Fruit fly (Drosophila melanogaster): Measurements from ENCODE around the gene MBD-R2.

The MBD-R2 gene

DNA sequence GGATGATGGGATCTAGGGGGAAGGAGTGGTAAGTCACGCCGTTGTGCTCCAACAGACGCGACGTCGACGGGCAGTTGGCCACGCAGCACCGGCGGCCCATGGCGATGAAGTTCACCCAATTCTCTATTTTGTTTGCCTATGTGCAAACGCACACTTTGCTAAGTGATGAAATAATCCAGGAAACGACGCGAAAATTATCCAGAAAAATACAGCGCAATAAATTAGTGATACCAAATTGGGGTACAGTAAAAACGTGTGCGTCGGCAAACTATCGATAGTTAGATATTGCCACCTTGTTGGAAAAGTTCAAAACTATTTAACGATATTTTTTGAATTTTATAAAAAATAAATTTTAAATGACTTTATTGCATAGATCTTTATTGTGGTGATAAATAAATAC is at the start of gene MBD-R2:
Gene MBD-R2 (minus strand): TSS at position 222 of the 400 bp plus-strand sequence.
- peak; percentile 8 for TF ChIP-seq esn (GFP tag; optimal IDR thresholded peaks at IDR 0.05)
- no peak for TF ChIP-seq CG3919 (GFP tag; optimal IDR thresholded peaks at IDR 0.05)
- no peak for TF ChIP-seq Sox102F (GFP tag; optimal IDR thresholded peaks at IDR 0.05)

DNA sequence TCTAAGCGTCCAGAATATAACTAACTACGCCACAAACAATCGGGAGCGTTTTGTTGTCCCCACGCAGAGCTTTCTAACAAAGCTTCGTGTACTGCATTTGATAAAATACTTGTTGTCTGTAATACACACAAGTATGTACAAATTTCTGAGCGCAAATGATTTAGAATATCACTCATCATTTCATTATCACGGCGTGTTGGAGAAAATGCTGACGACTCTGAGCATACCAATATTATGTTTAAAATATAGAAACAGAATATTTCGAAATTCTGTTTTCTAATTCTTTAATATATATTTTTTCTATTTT is 49.8 kb upstream of the MBD-R2 start, which contains the start of gene Cyp9f2:
Gene Cyp9f2 (minus strand): TSS at position 101 of the 307 bp plus-strand sequence.
- TF ChIP-seq Ets21C (GFP tag; optimal IDR thresholded peaks at IDR 0.05) (no peak), Blimp-1 (GFP tag; optimal IDR thresholded peaks at IDR 0.05) (no peak), CG10631 (GFP tag; optimal IDR thresholded peaks at IDR 0.05) (no peak), CG3919 (GFP tag; optimal IDR thresholded peaks at IDR 0.05) (no peak), CG9139 (GFP tag; optimal IDR thresholded peaks at IDR 0.05) (no peak), Eip93F (GFP tag; optimal IDR thresholded peaks at IDR 0.05) (no peak), Hr4 (GFP tag; optimal IDR thresholded peaks at IDR 0.05) (no peak), Smox (GFP tag; optimal IDR thresholded peaks at IDR 0.05) (no peak), salr (GFP tag; optimal IDR thresholded peaks at IDR 0.05) (no peak), spab (GFP tag; optimal IDR thresholded peaks at IDR 0.05) (no peak), CG11762 (GFP tag; optimal IDR thresholded peaks at IDR 0.05; ENCODE audit: insufficient read depth) (no peak), CG32006 (GFP tag; optimal IDR thresholded peaks at IDR 0.05) (no peak)

DNA sequence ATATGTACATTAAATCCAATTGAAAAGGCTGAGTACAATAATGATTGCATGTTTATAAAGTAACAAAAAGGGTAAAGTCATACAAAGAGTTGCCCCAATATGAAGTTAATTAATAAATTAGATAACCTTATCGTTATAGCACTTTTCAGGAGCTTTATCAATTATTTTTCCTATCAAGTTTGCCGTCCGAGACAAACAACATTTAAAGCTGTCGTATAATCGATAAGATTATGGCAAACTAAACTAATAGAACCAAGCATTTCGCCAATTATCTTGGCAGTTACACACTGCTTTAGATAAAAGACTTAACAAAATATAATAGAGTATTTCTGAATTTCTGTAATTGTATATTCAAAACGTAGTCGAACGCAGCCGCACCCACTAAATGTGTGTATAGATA is 49.1 kb upstream of the MBD-R2 start:
- TF ChIP-seq vri (GFP tag; optimal IDR thresholded peaks at IDR 0.05): peak; percentile 18
- TF ChIP-seq CG6808 (GFP tag; optimal IDR thresholded peaks at IDR 0.05): no peak
- TF ChIP-seq Hr39 (GFP tag; optimal IDR thresholded peaks at IDR 0.05): no peak
- TF ChIP-seq CG6276 (GFP tag; optimal IDR thresholded peaks at IDR 0.05): no peak
- peak; percentile 26 for TF ChIP-seq Eip93F (GFP tag; optimal IDR thresholded peaks at IDR 0.05)
- TF ChIP-seq acj6 (GFP tag; optimal IDR thresholded peaks at IDR 0.05): no peak
- no peak for TF ChIP-seq achi (GFP tag; optimal IDR thresholded peaks at IDR 0.05)

DNA sequence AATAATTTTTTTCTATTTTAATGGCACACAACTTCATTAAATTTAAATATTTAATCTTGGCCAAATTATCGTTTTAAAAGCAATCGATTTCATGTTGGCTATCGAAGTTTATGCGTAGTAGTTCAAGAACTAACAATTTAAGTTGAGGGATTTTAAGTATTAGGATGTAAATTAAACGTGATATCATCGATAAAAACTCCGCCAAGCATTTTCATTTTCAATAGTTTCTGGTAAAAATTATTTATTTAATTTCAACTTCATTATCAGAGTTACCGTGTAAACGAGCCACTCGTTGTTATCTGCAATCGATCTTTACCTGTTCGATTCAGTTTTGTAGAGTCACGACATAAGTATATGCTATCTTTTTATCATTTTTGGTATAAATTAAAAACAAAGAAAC is 46.9 kb upstream of the MBD-R2 start:
- peak; percentile 88 for TF ChIP-seq CG4318 (GFP tag; optimal IDR thresholded peaks at IDR 0.05)
- TF ChIP-seq CG10631 (GFP tag; optimal IDR thresholded peaks at IDR 0.05): peak; percentile 91
- TF ChIP-seq Sox102F (GFP tag; optimal IDR thresholded peaks at IDR 0.05): peak; percentile 98
- TF ChIP-seq svp (GFP tag): peak; percentile 99
- TF ChIP-seq fd85E (GFP tag; optimal IDR thresholded peaks at IDR 0.05): peak; percentile 97
- peak; percentile 98 for TF ChIP-seq CG7368 (GFP tag; optimal IDR thresholded peaks at IDR 0.05)
- peak; percentile 98 for TF ChIP-seq spab (GFP tag; optimal IDR thresholded peaks at IDR 0.05)
- TF ChIP-seq Ets21C (GFP tag; optimal IDR thresholded peaks at IDR 0.05): peak; percentile 92
- peak; percentile 98 for TF ChIP-seq dsx (GFP tag; optimal IDR thresholded peaks at IDR 0.05; ENCODE audit: poor library complexity, severe bottlenecking)
- TF ChIP-seq fd59A (GFP tag; optimal IDR thresholded peaks at IDR 0.05): peak; percentile 91
- peak; percentile 94 for TF ChIP-seq net (GFP tag; optimal IDR thresholded peaks at IDR 0.05)
- TF ChIP-seq Met (GFP tag; optimal IDR thresholded peaks at IDR 0.05): peak; percentile 97
- peak; percentile 95 for TF ChIP-seq CG15336 (GFP tag; IDR thresholded peaks at IDR 0.05)
- TF ChIP-seq Eip93F (GFP tag; optimal IDR thresholded peaks at IDR 0.05): peak; percentile 96
- peak; percentile 94 for TF ChIP-seq CG1621 (tag; optimal IDR thresholded peaks at IDR 0.05)
- peak; percentile 98 for TF ChIP-seq esn (GFP tag; optimal IDR thresholded peaks at IDR 0.05)
- TF ChIP-seq achi (GFP tag; optimal IDR thresholded peaks at IDR 0.05): peak; percentile 94
- TF ChIP-seq Blimp-1 (GFP tag; optimal IDR thresholded peaks at IDR 0.05): peak; percentile 93
- peak; percentile 96 for TF ChIP-seq CG10669 (GFP tag; optimal IDR thresholded peaks at IDR 0.05)
- TF ChIP-seq CG3919 (GFP tag; optimal IDR thresholded peaks at IDR 0.05): peak; percentile 100
- TF ChIP-seq topi (GFP tag; optimal IDR thresholded peaks at IDR 0.05): peak; percentile 100
- peak; percentile 97 for TF ChIP-seq lz (GFP tag; optimal IDR thresholded peaks at IDR 0.05)
- TF ChIP-seq CG9139 (GFP tag; optimal IDR thresholded peaks at IDR 0.05): peak; percentile 96
- TF ChIP-seq Ets96B (tag; optimal IDR thresholded peaks at IDR 0.05): peak; percentile 98
- no peak for TF ChIP-seq Hr38 (GFP tag; optimal IDR thresholded peaks at IDR 0.05)
- TF ChIP-seq CG31627 (GFP tag; optimal IDR thresholded peaks at IDR 0.05): peak; percentile 96
- peak; percentile 96 for TF ChIP-seq Smox (GFP tag; optimal IDR thresholded peaks at IDR 0.05)
- peak; percentile 95 for TF ChIP-seq CG6808 (GFP tag; optimal IDR thresholded peaks at IDR 0.05)
- TF ChIP-seq Sox15 (GFP tag; optimal IDR thresholded peaks at IDR 0.05): peak; percentile 90
- TF ChIP-seq Lpt (GFP tag; optimal IDR thresholded peaks at IDR 0.05): peak; percentile 81
- peak; percentile 93 for TF ChIP-seq Hr4 (GFP tag; optimal IDR thresholded peaks at IDR 0.05)
- peak; percentile 86 for TF ChIP-seq dac (GFP tag; optimal IDR thresholded peaks at IDR 0.05)
- peak; percentile 99 for TF ChIP-seq Eip78C (GFP tag)
- TF ChIP-seq CG16779 (tag; optimal IDR thresholded peaks at IDR 0.05): peak; percentile 92
- peak; percentile 73 for TF ChIP-seq fkh (GFP tag; optimal IDR thresholded peaks at IDR 0.05)
- TF ChIP-seq CG11902 (GFP tag; optimal IDR thresholded peaks at IDR 0.05): peak; percentile 96
- TF ChIP-seq CG3032 (tag; optimal IDR thresholded peaks at IDR 0.05): peak; percentile 98

Data from whole organism, prepupa.